Worm (Caenorhabditis elegans): ENCODE results near the gene dmsr-11.

The dmsr-11 gene

ce11 chrV:6753257-6753656, 50.6 kb downstream of the dmsr-11 start:
- peak; percentile 21; the same call in 1 of the 2 replicates for TF ChIP-seq hsf-1 (GFP tag; IDR thresholded peaks at IDR 0.05)
- no peak for TF ChIP-seq nhr-80 (tag; optimal IDR thresholded peaks at IDR 0.05)

Measured in whole organism, young adult.